Worm (Caenorhabditis elegans) whole organism, midembryonic: ENCODE data around the gene C02H6.3.

Experiments
- T22C8.4 ChIP-seq: fragments of 200-800 bp; sonication (Bioruptor generic); IDR thresholded peaks from 2 replicates; pipeline ENCODE4 v1.3.6; 2022; ENCODE audit warnings: missing genetic modification characterization, missing compliant biosample characterization
- flt-1 ChIP-seq: fragments of 200-800 bp; sonication (Bioruptor generic); IDR thresholded peaks from 2 replicates; pipeline ENCODE4 v1.3.6; 2022; ENCODE audit warnings: missing genetic modification characterization, missing compliant biosample characterization

DNA sequence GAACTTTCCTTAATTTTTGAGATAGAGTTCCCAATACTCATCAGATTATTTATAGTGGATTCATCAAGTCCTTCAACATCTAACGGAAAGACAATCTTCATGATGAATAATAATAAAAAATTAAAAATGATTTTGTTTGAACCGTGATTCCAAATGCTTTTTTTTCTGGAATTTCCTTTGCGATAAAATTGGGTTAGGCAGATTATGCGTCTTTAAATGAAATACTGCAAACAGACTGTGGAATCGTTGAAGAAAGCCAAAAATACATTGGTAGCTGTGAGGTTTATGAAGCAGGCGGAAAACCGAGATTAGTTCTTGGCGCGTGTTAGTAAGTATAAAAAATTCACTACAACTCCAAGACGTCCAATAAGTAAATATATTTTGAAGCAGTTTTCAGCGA lies 38.9 kb upstream of the C02H6.3 start, which contains the start of gene srw-68:
- TF ChIP-seq T22C8.4 (GFP tag; lab: Robert Waterston, UW) (no peak), flt-1 (no peak)
